Worm (Caenorhabditis elegans): ENCODE measurements around the gene F31D5.1.

DNA sequence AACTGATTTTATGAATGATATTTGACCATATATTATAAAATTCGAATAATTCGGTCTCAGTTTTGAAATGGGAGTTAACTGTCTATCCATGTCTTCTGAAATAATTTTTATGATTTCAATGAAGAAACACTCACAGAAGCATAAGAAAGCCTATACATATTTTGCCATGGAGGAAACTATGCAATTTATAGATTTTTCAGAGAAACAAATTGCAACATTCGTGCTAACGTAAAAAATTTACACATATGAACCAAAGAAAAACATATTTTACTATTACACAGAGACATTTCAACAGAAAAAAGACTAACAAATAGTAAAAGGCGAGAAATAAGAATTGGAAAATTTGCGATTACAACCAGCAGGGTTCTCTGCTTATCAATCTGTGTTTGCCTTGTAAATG lies 40.3 kb upstream of the F31D5.1 start, which contains the start of gene R03H10.7:
- TF ChIP-seq T26A5.8 (tag; optimal IDR thresholded peaks at IDR 0.05) (no peak), lir-1 (GFP tag; conservative IDR thresholded peaks at IDR 0.05) (no peak), mxl-1 (tag; optimal IDR thresholded peaks at IDR 0.05) (no peak), K11D2.4 (GFP tag; IDR thresholded peaks at IDR 0.05) (no peak), C06A6.2 (GFP tag; conservative IDR thresholded peaks at IDR 0.05) (no peak), madf-10 (tag; optimal IDR thresholded peaks at IDR 0.05) (no peak), bed-1 (GFP tag; IDR thresholded peaks at IDR 0.05) (no peak), ama-1 (optimal IDR thresholded peaks at IDR 0.05) (no peak), ama-1 (GFP tag; optimal IDR thresholded peaks at IDR 0.05) (no peak), tbx-9 (tag; optimal IDR thresholded peaks at IDR 0.05; ENCODE audit: borderline replicate concordance) (no peak), hlh-26 (GFP tag; conservative IDR thresholded peaks at IDR 0.05) (no peak)

Measured in whole organism, young adult.